Worm (Caenorhabditis elegans) whole organism, L4/young adult: ENCODE data around the gene oac-12.

Experiments
- W03F9.2 ChIP-seq: fragments of 150-350 bp; optimal IDR thresholded peaks from 2 replicates; lab custom pipeline; 2014; ENCODE audit warnings: missing biosample characterization, missing genetic modification characterization
- dao-5 ChIP-seq: sonication (generic microtip); optimal IDR thresholded peaks from 2 replicates; lab custom pipeline; 2016; ENCODE audit warnings: missing genotype, missing genetic modification characterization, moderate library complexity, missing compliant biosample characterization
- him-1 ChIP-seq: sonication (generic microtip); optimal IDR thresholded peaks from 2 replicates; lab custom pipeline; 2016; ENCODE audit warnings: missing genotype, missing genetic modification reagents, missing genetic modification characterization, missing compliant biosample characterization

ce11 chrV:4315057-4315456, 17.3 kb downstream of the oac-12 start, which contains the start of gene srh-192:
- no peak for TF ChIP-seq W03F9.2 (tag; lab: Kevin White, UChicago)
- TF ChIP-seq him-1 (tag; lab: Kevin White, UChicago): no peak
- TF ChIP-seq dao-5 (tag; lab: Kevin White, UChicago): no peak
